Fruit fly (Drosophila melanogaster): ENCODE data around the gene CG7322.

dm6 chrX:18838470-18838869 lies 19.1 kb downstream of the CG7322 start:
- TF ChIP-seq kay (GFP tag; ENCODE audit: borderline replicate concordance) (no peak), pad (GFP tag; optimal IDR thresholded peaks at IDR 0.05) (no peak), ovo (GFP tag; optimal IDR thresholded peaks at IDR 0.05) (no peak), cic (GFP tag; optimal IDR thresholded peaks at IDR 0.05) (no peak), CG11617 (GFP tag; optimal IDR thresholded peaks at IDR 0.05) (no peak), tj (GFP tag; optimal IDR thresholded peaks at IDR 0.05) (no peak), CG7101 (tag; optimal IDR thresholded peaks at IDR 0.05) (no peak), CG1620 (GFP tag; optimal IDR thresholded peaks at IDR 0.05) (no peak), Hr96 (GFP tag; optimal IDR thresholded peaks at IDR 0.05) (no peak), Crg-1 (GFP tag; optimal IDR thresholded peaks at IDR 0.05) (no peak), CG33017 (tag; optimal IDR thresholded peaks at IDR 0.05) (no peak)

All from whole organism, adult.